Worm (Caenorhabditis elegans) whole organism, late embryonic: ENCODE measurements around the gene soc-1.
A peak's percentile ranks its signal among the peaks of the same experiment; 100 is the strongest.

ENCODE experiments used
- C08G9.2 ChIP-seq: sonication (generic microtip); optimal IDR thresholded peaks from 2 replicates; lab custom pipeline; 2016; ENCODE audit warnings: mild to moderate bottlenecking, missing genetic modification characterization, moderate library complexity, missing compliant biosample characterization
- C38D4.7 ChIP-seq: fragments of 200-800 bp; sonication (Bioruptor generic); optimal IDR thresholded peaks from 2 replicates; lab custom pipeline; 2018; ENCODE audit warnings: mild to moderate bottlenecking, missing genetic modification characterization, moderate library complexity, missing compliant biosample characterization
- F13H6.1 ChIP-seq: sonication (generic microtip); optimal IDR thresholded peaks from 2 replicates; lab custom pipeline; 2016; ENCODE audit warnings: missing genetic modification characterization, missing compliant biosample characterization
- T23F11.4 ChIP-seq: fragments of 200-800 bp; sonication (Bioruptor generic); optimal IDR thresholded peaks from 2 replicates; lab custom pipeline; 2018; ENCODE audit warnings: mild to moderate bottlenecking, missing genetic modification characterization, missing compliant biosample characterization
- Y22D7AL.16 ChIP-seq: sonication (generic microtip); optimal IDR thresholded peaks from 2 replicates; lab custom pipeline; 2016; ENCODE audit warnings: missing genetic modification characterization, missing compliant biosample characterization
- ama-1 ChIP-seq: fragments of 150-350 bp; optimal IDR thresholded peaks from 2 replicates; lab custom pipeline; 2014
- ceh-14 ChIP-seq: sonication (generic microtip); optimal IDR thresholded peaks from 2 replicates; lab custom pipeline; 2016; ENCODE audit warnings: missing genotype, missing genetic modification characterization, missing compliant biosample characterization
- ceh-19 ChIP-seq: fragments of 200-800 bp; sonication (Bioruptor generic); optimal IDR thresholded peaks from 2 replicates; lab custom pipeline; 2018; ENCODE audit warnings: mild to moderate bottlenecking, missing genetic modification characterization, missing compliant biosample characterization
- ceh-2 ChIP-seq: sonication (generic microtip); optimal IDR thresholded peaks from 2 replicates; lab custom pipeline; 2016; ENCODE audit warnings: missing genotype, missing genetic modification characterization, missing compliant biosample characterization
- ceh-24 ChIP-seq: sonication (generic microtip); optimal IDR thresholded peaks from 2 replicates; lab custom pipeline; 2016; ENCODE audit warnings: mild to moderate bottlenecking, missing genetic modification characterization, missing compliant biosample characterization
- ceh-30 ChIP-seq: fragments of 150-350 bp; optimal IDR thresholded peaks from 2 replicates; lab custom pipeline; 2014; ENCODE audit warnings: missing biosample characterization, missing genetic modification characterization
- ceh-34 ChIP-seq: sonication (generic microtip); optimal IDR thresholded peaks from 2 replicates; lab custom pipeline; 2016; ENCODE audit warnings: mild to moderate bottlenecking, missing genetic modification characterization, missing compliant biosample characterization
- ceh-6 ChIP-seq: fragments of 200-800 bp; sonication (Bioruptor generic); optimal IDR thresholded peaks from 2 replicates; lab custom pipeline; 2018; ENCODE audit warnings: mild to moderate bottlenecking, missing genetic modification characterization, missing compliant biosample characterization
- elt-4 ChIP-seq: sonication (generic microtip); optimal IDR thresholded peaks from 2 replicates; lab custom pipeline; 2016; ENCODE audit warnings: missing genetic modification characterization, missing compliant biosample characterization
- eyg-1 ChIP-seq: sonication (generic microtip); optimal IDR thresholded peaks from 2 replicates; lab custom pipeline; 2016; ENCODE audit warnings: missing genotype, missing genetic modification characterization, missing compliant biosample characterization
- fax-1 ChIP-seq: sonication (generic microtip); optimal IDR thresholded peaks from 2 replicates; lab custom pipeline; 2016; ENCODE audit warnings: missing genotype, missing genetic modification characterization, missing compliant biosample characterization
- fkh-10 ChIP-seq: fragments of 150-350 bp; optimal IDR thresholded peaks from 2 replicates; lab custom pipeline; 2014; ENCODE audit warnings: missing biosample characterization, missing genetic modification reagents, missing genetic modification characterization
- fkh-6 ChIP-seq: sonication (generic microtip); optimal IDR thresholded peaks from 2 replicates; lab custom pipeline; 2016; ENCODE audit warnings: missing genetic modification characterization, missing compliant biosample characterization
- gmeb-2 ChIP-seq: sonication (generic microtip); optimal IDR thresholded peaks from 2 replicates; lab custom pipeline; 2016; ENCODE audit warnings: missing genetic modification characterization, inconsistent platforms, missing compliant biosample characterization
- hlh-13 ChIP-seq: fragments of 200-800 bp; sonication (Bioruptor generic); optimal IDR thresholded peaks from 2 replicates; lab custom pipeline; 2018; ENCODE audit warnings: mild to moderate bottlenecking, missing genetic modification characterization, missing compliant biosample characterization
- hlh-30 ChIP-seq: sonication (generic microtip); optimal IDR thresholded peaks from 2 replicates; lab custom pipeline; 2017; ENCODE audit warnings: antibody characterized with exemption, missing genetic modification characterization, missing compliant biosample characterization; ENCODE audit not compliant: insufficient read depth
- hlh-6 ChIP-seq: sonication (generic microtip); optimal IDR thresholded peaks from 2 replicates; lab custom pipeline; 2016; ENCODE audit warnings: missing genotype, missing genetic modification characterization, missing compliant biosample characterization
- mec-3 ChIP-seq: sonication (generic microtip); optimal IDR thresholded peaks from 2 replicates; lab custom pipeline; 2016; ENCODE audit warnings: borderline replicate concordance, missing genetic modification characterization, missing compliant biosample characterization
- npax-4 ChIP-seq: sonication (generic microtip); optimal IDR thresholded peaks from 2 replicates; lab custom pipeline; 2016; ENCODE audit warnings: missing genetic modification characterization, missing compliant biosample characterization
- pag-3 ChIP-seq: sonication (generic microtip); optimal IDR thresholded peaks from 2 replicates; lab custom pipeline; 2016; ENCODE audit warnings: missing compliant biosample characterization, missing genetic modification characterization, borderline replicate concordance
- pha-2 ChIP-seq: sonication (generic microtip); optimal IDR thresholded peaks from 2 replicates; lab custom pipeline; 2017; ENCODE audit warnings: mild to moderate bottlenecking, missing genetic modification characterization, missing compliant biosample characterization
- pha-4 ChIP-seq: fragments of 150-350 bp; optimal IDR thresholded peaks from 2 replicates; lab custom pipeline; 2018; ENCODE audit warnings: missing biosample characterization, missing genetic modification reagents, missing genetic modification characterization
- ref-2 ChIP-seq: sonication (generic microtip); optimal IDR thresholded peaks from 2 replicates; lab custom pipeline; 2016; ENCODE audit warnings: missing genetic modification characterization, missing compliant biosample characterization
- rnt-1 ChIP-seq: sonication (generic microtip); optimal IDR thresholded peaks from 2 replicates; lab custom pipeline; 2016; ENCODE audit warnings: missing genetic modification characterization, missing compliant biosample characterization
- sdc-2 ChIP-seq: sonication (generic microtip); optimal IDR thresholded peaks from 2 replicates; lab custom pipeline; 2016; ENCODE audit warnings: missing genotype, missing genetic modification characterization, missing compliant biosample characterization
- sox-2 ChIP-seq: fragments of 200-800 bp; sonication (Bioruptor generic); IDR thresholded peaks from 2 replicates; pipeline ENCODE4 v1.3.6; 2022; ENCODE audit warnings: missing genetic modification reagents, missing genetic modification characterization, missing compliant biosample characterization
- sox-4 ChIP-seq: sonication (generic microtip); optimal IDR thresholded peaks from 2 replicates; lab custom pipeline; 2017; ENCODE audit warnings: mild to moderate bottlenecking, missing genetic modification characterization, inconsistent platforms, missing compliant biosample characterization
- tbx-2 ChIP-seq: sonication (generic microtip); optimal IDR thresholded peaks from 2 replicates; lab custom pipeline; 2016; ENCODE audit warnings: missing genetic modification characterization, missing compliant biosample characterization
- ttx-3 ChIP-seq: sonication (generic microtip); optimal IDR thresholded peaks from 2 replicates; lab custom pipeline; 2016; ENCODE audit warnings: missing genetic modification reagents, missing genetic modification characterization, missing compliant biosample characterization
- unc-3 ChIP-seq, 2 experiments: fragments of 200-800 bp in 1 of 2; sonication (Bioruptor generic) in 1 of 2; sonication (generic microtip) in 1 of 2; conservative IDR thresholded peaks in 1 of 2; optimal IDR thresholded peaks in 1 of 2; 2 replicates each; pipeline versions ENCODE4 v1.3.6 to Lab custom; 2016 to 2022; ENCODE audit warnings: missing compliant biosample characterization in 2 of 2, missing genetic modification characterization in 2 of 2, missing genetic modification reagents in 1 of 2
- zip-5 ChIP-seq: sonication (generic microtip); optimal IDR thresholded peaks from 2 replicates; lab custom pipeline; 2016; ENCODE audit warnings: missing genetic modification characterization, missing compliant biosample characterization
- ztf-16 ChIP-seq: sonication (generic microtip); optimal IDR thresholded peaks from 2 replicates; lab custom pipeline; 2017; ENCODE audit warnings: missing genetic modification characterization, missing compliant biosample characterization

soc-1 gene

DNA sequence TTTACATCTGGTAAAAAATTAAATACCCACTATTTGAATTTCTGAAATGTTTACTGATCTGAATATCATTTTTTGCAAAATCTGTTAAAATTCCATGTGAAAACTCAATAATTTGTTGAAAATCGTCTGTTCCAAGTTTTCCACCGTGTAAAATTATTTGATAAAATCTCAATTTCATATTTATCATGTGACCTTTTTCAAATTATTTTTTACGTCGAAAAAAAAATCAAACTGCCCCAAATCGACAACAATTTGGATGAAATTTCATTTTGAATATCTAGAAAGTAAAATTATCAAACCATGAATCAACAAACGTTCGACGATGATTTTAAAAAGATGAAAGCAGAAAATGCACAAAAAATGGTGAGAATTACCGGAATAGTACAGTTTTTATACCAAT, 12.4 kb downstream of the soc-1 start, which contains the start of gene F41F3.9:
Gene F41F3.9, plus strand, starts transcription at position 301 of the 400 bp plus-strand sequence.
- TF ChIP-seq fkh-10 = no peak
- no peak for TF ChIP-seq ceh-6
- TF ChIP-seq eyg-1 (tag; lab: Kevin White, UChicago) = no peak
- TF ChIP-seq, all 69 proteins: peak for 0

DNA sequence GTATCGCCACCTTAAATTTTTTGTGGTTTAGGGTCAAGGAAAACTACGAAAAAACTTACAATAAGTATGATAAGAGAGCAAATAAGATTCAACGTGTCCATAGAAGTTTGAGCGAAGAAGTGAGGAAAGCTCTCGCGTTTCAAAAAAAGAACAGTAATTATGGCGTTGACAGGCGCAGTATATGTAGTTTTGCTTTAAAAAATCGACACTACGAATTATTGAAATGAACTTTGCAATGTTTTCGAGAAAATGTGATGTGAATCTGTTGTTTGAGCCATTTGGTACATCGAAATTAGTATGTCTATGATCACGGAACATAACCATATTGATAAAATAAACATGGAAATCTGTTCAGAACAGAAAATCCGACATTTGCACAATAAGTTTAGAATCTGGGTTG, 19.6 kb downstream of the soc-1 start, which contains the start of gene srx-74:
Gene srx-74, minus strand, starts transcription at position 101 of the 400 bp plus-strand sequence.
- TF ChIP-seq unc-3 (GFP tag; conservative IDR thresholded peaks at IDR 0.05; lab: Robert Waterston, UW) (no peak), unc-3 (tag; optimal IDR thresholded peaks at IDR 0.05; lab: Kevin White, UChicago) (no peak), ceh-30 (tag; lab: Kevin White, UChicago) (no peak), sox-4 (no peak)
- TF ChIP-seq, all 69 proteins: peak for 0

ce11 chrV:4665651-4666050, 22.9 kb downstream of the soc-1 start, which contains the start of gene srx-73:
srx-73 (minus strand) TSS chrV:4665751.
- TF ChIP-seq C08G9.2 (no peak), sdc-2 (tag; lab: Kevin White, UChicago) (no peak), ceh-34 (tag; lab: Kevin White, UChicago) (no peak), ceh-6 (no peak), ama-1 (lab: Kevin White, UChicago) (no peak), eyg-1 (tag; lab: Kevin White, UChicago) (no peak), sox-2 (GFP tag; lab: Robert Waterston, UW) (no peak), ztf-16 (no peak), rnt-1 (no peak), elt-4 (no peak), ceh-2 (tag; lab: Kevin White, UChicago) (no peak), ref-2 (tag; lab: Kevin White, UChicago) (no peak)
- TF ChIP-seq, all 69 proteins: peak for 0

- TF ChIP-seq fax-1 (tag; lab: Kevin White, UChicago) = no peak
- TF ChIP-seq mec-3 = peak; percentile 42
- TF ChIP-seq elt-4 = peak; percentile 37
- peak; percentile 43 for TF ChIP-seq hlh-6
Observed at ce11 chrV:4667062-4667461, 24.3 kb downstream of the soc-1 start.

DNA sequence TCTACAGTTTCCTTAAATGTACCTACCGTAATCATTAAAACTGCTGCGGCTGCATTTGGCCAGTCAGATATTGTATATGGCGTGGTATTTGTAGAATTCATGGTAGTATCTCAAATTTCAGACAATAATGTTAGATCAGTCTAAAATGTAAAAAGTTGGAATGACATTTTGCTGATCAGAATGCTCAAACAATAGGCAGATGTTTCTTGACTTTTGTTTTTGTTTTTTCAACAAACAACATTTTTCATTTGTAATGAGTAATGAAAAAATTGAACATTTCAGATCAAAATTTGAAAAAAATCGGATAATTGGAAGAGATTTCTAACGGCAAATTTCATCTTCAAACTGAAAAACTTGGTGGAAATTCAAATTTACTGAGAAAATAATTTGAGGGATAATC, 25.9 kb downstream of the soc-1 start, which contains the start of gene srx-77:
Gene srx-77, minus strand, starts transcription at position 101 of the 400 bp plus-strand sequence.
- TF ChIP-seq ceh-19 (no peak), C38D4.7 (no peak), ceh-14 (tag; lab: Kevin White, UChicago) (no peak), sdc-2 (tag; lab: Kevin White, UChicago) (no peak), pag-3 (tag; lab: Kevin White, UChicago) (no peak), gmeb-2 (tag; lab: Kevin White, UChicago) (no peak), mec-3 (no peak), tbx-2 (no peak), T23F11.4 (GFP tag; lab: Kevin White, UChicago) (no peak), ceh-24 (no peak)

DNA sequence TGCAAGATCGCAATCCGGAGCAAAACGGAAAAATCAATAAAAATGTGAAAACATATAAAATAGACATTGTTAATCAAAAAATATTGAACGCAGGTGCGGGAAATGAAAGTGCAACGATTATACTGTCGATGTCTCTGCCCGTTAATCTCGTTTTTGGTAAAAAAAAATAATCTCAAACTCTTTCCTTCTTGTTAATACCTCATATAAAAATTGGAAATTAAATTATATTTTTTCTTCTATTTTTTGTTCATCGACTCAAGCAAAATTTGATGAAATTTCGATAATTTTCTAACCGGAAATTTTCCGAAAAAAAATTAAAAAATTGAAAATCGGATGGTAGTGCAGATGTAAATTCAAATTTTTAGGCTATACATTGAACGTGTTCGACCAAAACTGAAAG, 29.7 kb downstream of the soc-1 start, which contains the start of gene K03B4.9:
Gene K03B4.9, minus strand, starts transcription at position 101 of the 400 bp plus-strand sequence.
- TF ChIP-seq hlh-30 (tag; lab: Kevin White, UChicago) = no peak
- no peak for TF ChIP-seq zip-5
- no peak for TF ChIP-seq hlh-13
- no peak for TF ChIP-seq ceh-14 (tag; lab: Kevin White, UChicago)
- TF ChIP-seq F13H6.1 (tag; lab: Kevin White, UChicago) = no peak
- no peak for TF ChIP-seq ceh-19

ce11 chrV:4674506-4674905, 31.8 kb downstream of the soc-1 start, which contains the start of gene K03B4.8:
K03B4.8 (minus strand) TSS chrV:4674606.
- TF ChIP-seq hlh-30 (tag; lab: Kevin White, UChicago) = no peak
- TF ChIP-seq pha-2 = no peak
- no peak for TF ChIP-seq ztf-16
- TF ChIP-seq npax-4 = no peak
- TF ChIP-seq pha-4 = no peak
- no peak for TF ChIP-seq fkh-6
- TF ChIP-seq fkh-10 = no peak
- TF ChIP-seq Y22D7AL.16 (tag; lab: Kevin White, UChicago) = no peak
- no peak for TF ChIP-seq ttx-3 (tag; lab: Kevin White, UChicago)
- no peak for TF ChIP-seq F13H6.1 (tag; lab: Kevin White, UChicago)
